Worm (Caenorhabditis elegans): ENCODE measurements around the gene C07C7.1.

C07C7.1 gene

ce11 chrIV:9159863-9160262 is 24.8 kb upstream of the C07C7.1 start:
- TF ChIP-seq nhr-23 (tag; optimal IDR thresholded peaks at IDR 0.05): no peak
- no peak for TF ChIP-seq egl-27 (tag; optimal IDR thresholded peaks at IDR 0.05)
- no peak for TF ChIP-seq nhr-237 (tag; optimal IDR thresholded peaks at IDR 0.05)
- peak; percentile 38 for TF ChIP-seq gmeb-1 (tag; optimal IDR thresholded peaks at IDR 0.05)
- no peak for TF ChIP-seq ceh-16 (tag; optimal IDR thresholded peaks at IDR 0.05)
- peak; percentile 70 for TF ChIP-seq sma-9 (GFP tag; optimal IDR thresholded peaks at IDR 0.05)
- TF ChIP-seq sma-9 (tag; optimal IDR thresholded peaks at IDR 0.05): no peak
- no peak for TF ChIP-seq alr-1 (tag; optimal IDR thresholded peaks at IDR 0.05)
- no peak for TF ChIP-seq peb-1 (tag; optimal IDR thresholded peaks at IDR 0.05)
- peak; percentile 32 for TF ChIP-seq crh-2 (tag; optimal IDR thresholded peaks at IDR 0.05)
- no peak for TF ChIP-seq ZK546.5 (tag; optimal IDR thresholded peaks at IDR 0.05)
- peak; percentile 91 for TF ChIP-seq skn-1 (tag; optimal IDR thresholded peaks at IDR 0.05)
- peak; percentile 97 for TF ChIP-seq fos-1 (tag; optimal IDR thresholded peaks at IDR 0.05)
- no peak for TF ChIP-seq nhr-77 (tag; optimal IDR thresholded peaks at IDR 0.05)
- TF ChIP-seq sma-3 (GFP tag; optimal IDR thresholded peaks at IDR 0.05): no peak
- no peak for TF ChIP-seq nhr-25 (tag; optimal IDR thresholded peaks at IDR 0.05)
- no peak for TF ChIP-seq nhr-21 (tag; optimal IDR thresholded peaks at IDR 0.05)
- no peak for TF ChIP-seq lin-39 (tag; optimal IDR thresholded peaks at IDR 0.05)
- TF ChIP-seq elt-3 (tag; optimal IDR thresholded peaks at IDR 0.05): no peak

- no peak for TF ChIP-seq ztf-4 (tag; optimal IDR thresholded peaks at IDR 0.05)
- no peak for TF ChIP-seq nhr-237 (tag; optimal IDR thresholded peaks at IDR 0.05)
- no peak for TF ChIP-seq mbf-1 (tag; optimal IDR thresholded peaks at IDR 0.05)
- TF ChIP-seq dmd-4 (tag; optimal IDR thresholded peaks at IDR 0.05): no peak
- no peak for TF ChIP-seq peb-1 (tag; optimal IDR thresholded peaks at IDR 0.05)
- TF ChIP-seq lin-39 (tag; optimal IDR thresholded peaks at IDR 0.05): no peak
- no peak for TF ChIP-seq Y55F3AM.14 (GFP tag; optimal IDR thresholded peaks at IDR 0.05)
- no peak for TF ChIP-seq R02D3.7 (tag; optimal IDR thresholded peaks at IDR 0.05)
These were observed 19.6 kb upstream of the C07C7.1 start, which contains the start of gene pcp-2 for ce11 chrIV:9165027-9165426. pcp-2 (minus strand) TSS chrIV:9165127.

- peak; percentile 90 for TF ChIP-seq fos-1 (tag; optimal IDR thresholded peaks at IDR 0.05)
- TF ChIP-seq skn-1 (tag; optimal IDR thresholded peaks at IDR 0.05): peak; percentile 71
- no peak for TF ChIP-seq crh-2 (tag; optimal IDR thresholded peaks at IDR 0.05)
These were observed 19.0 kb upstream of the C07C7.1 start, which contains the start of gene C07C7.3 for ce11 chrIV:9165681-9166080. C07C7.3 (plus strand) TSS chrIV:9166051.

ce11 chrIV:9169764-9170163 is 14.9 kb upstream of the C07C7.1 start:
- TF ChIP-seq lin-11 (tag; optimal IDR thresholded peaks at IDR 0.05) (no peak), peb-1 (tag; optimal IDR thresholded peaks at IDR 0.05) (no peak), unc-55 (GFP tag; optimal IDR thresholded peaks at IDR 0.05) (peak; percentile 11)

- TF ChIP-seq elt-3 (tag; optimal IDR thresholded peaks at IDR 0.05) (no peak), ceh-82 (tag; optimal IDR thresholded peaks at IDR 0.05) (no peak), aly-2 (tag; optimal IDR thresholded peaks at IDR 0.05) (no peak), nhr-12 (tag; optimal IDR thresholded peaks at IDR 0.05) (no peak), nhr-237 (tag; optimal IDR thresholded peaks at IDR 0.05) (no peak), crh-2 (tag; optimal IDR thresholded peaks at IDR 0.05) (peak; percentile 73), mab-5 (tag; optimal IDR thresholded peaks at IDR 0.05) (no peak), ZK546.5 (tag; optimal IDR thresholded peaks at IDR 0.05) (no peak), peb-1 (tag; optimal IDR thresholded peaks at IDR 0.05) (no peak), Y55F3AM.14 (GFP tag; optimal IDR thresholded peaks at IDR 0.05) (peak; percentile 42), unc-55 (GFP tag; optimal IDR thresholded peaks at IDR 0.05) (peak; percentile 17), nhr-11 (tag; optimal IDR thresholded peaks at IDR 0.05) (no peak), C34F6.9 (tag; optimal IDR thresholded peaks at IDR 0.05) (peak; percentile 57), sma-9 (GFP tag; optimal IDR thresholded peaks at IDR 0.05) (peak; percentile 77), sma-9 (tag; optimal IDR thresholded peaks at IDR 0.05) (no peak), fos-1 (tag; optimal IDR thresholded peaks at IDR 0.05) (peak; percentile 70), egl-27 (tag; optimal IDR thresholded peaks at IDR 0.05) (peak; percentile 46), lin-13 (GFP tag; optimal IDR thresholded peaks at IDR 0.05) (peak; percentile 25), ama-1 (optimal IDR thresholded peaks at IDR 0.05) (no peak), mdl-1 (tag; optimal IDR thresholded peaks at IDR 0.05) (no peak), nhr-10 (tag; optimal IDR thresholded peaks at IDR 0.05) (no peak), ztf-1 (GFP tag; conservative IDR thresholded peaks at IDR 0.05) (no peak), elt-1 (tag; optimal IDR thresholded peaks at IDR 0.05) (no peak), snpc-4 (tag; optimal IDR thresholded peaks at IDR 0.05) (no peak), skn-1 (tag; optimal IDR thresholded peaks at IDR 0.05) (no peak), gmeb-1 (tag; optimal IDR thresholded peaks at IDR 0.05) (peak; percentile 67), F13H6.1 (tag; optimal IDR thresholded peaks at IDR 0.05) (peak; percentile 60), nhr-129 (tag; optimal IDR thresholded peaks at IDR 0.05) (peak; percentile 92), mbf-1 (tag; optimal IDR thresholded peaks at IDR 0.05) (no peak), lin-11 (tag; optimal IDR thresholded peaks at IDR 0.05) (peak; percentile 53), blmp-1 (tag; optimal IDR thresholded peaks at IDR 0.05; ENCODE audit: insufficient read depth) (no peak), nhr-21 (tag; optimal IDR thresholded peaks at IDR 0.05) (peak; percentile 53), nhr-77 (tag; optimal IDR thresholded peaks at IDR 0.05) (peak; percentile 15), sma-3 (GFP tag; optimal IDR thresholded peaks at IDR 0.05) (peak; percentile 48), zag-1 (tag; optimal IDR thresholded peaks at IDR 0.05) (peak; percentile 48), sem-4 (tag; optimal IDR thresholded peaks at IDR 0.05) (no peak)
These were observed 6.5 kb downstream of the C07C7.1 start for ce11 chrIV:9191183-9191582.
